Worm (Caenorhabditis elegans) whole organism, L4/young adult: ENCODE results near the gene mec-18.

Experiments
- W03F9.2 ChIP-seq: fragments of 150-350 bp; optimal IDR thresholded peaks from 2 replicates; lab custom pipeline; 2014; ENCODE audit warnings: missing biosample characterization, missing genetic modification characterization
- dao-5 ChIP-seq: sonication (generic microtip); optimal IDR thresholded peaks from 2 replicates; lab custom pipeline; 2016; ENCODE audit warnings: missing genotype, missing genetic modification characterization, moderate library complexity, missing compliant biosample characterization
- him-1 ChIP-seq: sonication (generic microtip); optimal IDR thresholded peaks from 2 replicates; lab custom pipeline; 2016; ENCODE audit warnings: missing genotype, missing genetic modification reagents, missing genetic modification characterization, missing compliant biosample characterization

DNA sequence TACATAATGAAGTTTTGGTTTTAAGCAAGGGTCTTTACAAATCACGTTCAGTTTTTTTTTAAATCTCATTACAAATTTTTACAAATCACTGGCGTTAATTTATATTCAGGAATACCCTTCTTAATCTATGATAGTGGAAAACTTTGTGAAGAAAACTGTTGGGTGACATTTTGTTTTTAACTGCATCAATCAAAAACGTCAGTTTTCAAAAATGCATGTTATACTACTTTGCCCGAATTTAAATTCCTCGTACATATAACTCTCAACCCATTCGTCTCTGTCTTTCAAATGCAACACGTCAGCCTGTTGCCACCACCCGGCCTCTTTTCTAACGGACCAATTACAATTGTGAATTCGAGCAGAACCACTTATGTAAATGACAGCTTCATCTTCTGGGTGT lies 25.1 kb downstream of the mec-18 start, which contains the start of gene hlh-13:
- TF ChIP-seq W03F9.2 (tag; lab: Kevin White, UChicago) (no peak), dao-5 (no peak), him-1 (tag; lab: Kevin White, UChicago) (no peak)
